Fruit fly (Drosophila melanogaster) Kc167 (cell line): ENCODE results near the gene CG4440.

ENCODE experiments used
- Myc ChIP-seq: fragments of >200 bp; optimal IDR thresholded peaks from 2 replicates; lab custom pipeline; 2017; ENCODE audit warnings: missing external identifiers
- Sin3A ChIP-seq: fragments of >200 bp; optimal IDR thresholded peaks from 2 replicates; lab custom pipeline; 2018; ENCODE audit warnings: missing external identifiers
- insv ChIP-seq: fragments of >200 bp; optimal IDR thresholded peaks from 3 replicates; lab custom pipeline; 2018; ENCODE audit warnings: missing external identifiers
- psq ChIP-seq: fragments of >200 bp; optimal IDR thresholded peaks from 2 replicates; lab custom pipeline; 2017; ENCODE audit warnings: missing external identifiers

DNA sequence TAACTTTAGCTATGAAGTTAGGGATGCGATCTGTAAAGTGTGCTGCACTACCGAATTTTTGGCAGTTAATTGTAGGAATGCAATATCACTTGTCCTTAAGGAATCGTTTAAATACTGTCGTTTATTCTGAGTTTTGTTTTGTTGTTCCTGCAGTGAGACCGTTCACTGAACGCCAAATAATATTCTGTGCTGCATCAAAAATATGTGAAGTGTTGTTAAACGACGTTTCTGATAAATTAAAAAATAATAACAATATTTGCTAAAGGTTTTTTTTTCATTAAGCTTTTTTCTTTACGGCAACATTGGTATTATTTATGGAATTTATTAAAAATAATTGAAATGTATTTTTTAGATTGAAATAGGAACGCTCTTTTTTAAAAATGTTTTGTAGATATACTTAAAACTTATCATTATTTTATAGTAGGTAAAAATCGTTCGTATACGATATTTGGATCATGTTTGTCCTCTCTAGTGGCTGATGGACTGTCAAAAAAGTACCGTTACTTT, 26.9 kb upstream of the CG4440 start, which contains the start of gene GMF:
- no peak for TF ChIP-seq psq (lab: Kevin White, UChicago)
- TF ChIP-seq Sin3A (lab: Kevin White, UChicago): no peak
- TF ChIP-seq Myc: no peak
- TF ChIP-seq insv: no peak
